Fruit fly (Drosophila melanogaster) whole organism, embryonic: ENCODE results near the gene CG33230.

Experiments
- Adf1 ChIP-seq: fragments of 200-800 bp; sonication (Bioruptor generic); IDR thresholded peaks from 2 replicates; pipeline ENCODE4 v1.3.6; 2022; ENCODE audit warnings: missing biosample characterization, missing genetic modification characterization
- Atf-2 ChIP-seq: fragments of 200-800 bp; sonication (Bioruptor generic); optimal IDR thresholded peaks from 2 replicates; lab custom pipeline; 2016; ENCODE audit warnings: missing biosample characterization, missing genetic modification characterization
- Atf3 ChIP-seq: fragments of 200-800 bp; sonication (Bioruptor generic); optimal IDR thresholded peaks from 3 replicates; lab custom pipeline; 2016; ENCODE audit warnings: missing biosample characterization, missing genetic modification characterization
- CG10274 ChIP-seq: fragments of 200-800 bp; sonication (Bioruptor generic); optimal IDR thresholded peaks from 3 replicates; lab custom pipeline; 2017; ENCODE audit warnings: missing biosample characterization, mild to moderate bottlenecking, missing genetic modification characterization
- CG10366 ChIP-seq: fragments of 200-800 bp; sonication (Bioruptor generic); IDR thresholded peaks from 2 replicates; pipeline ENCODE4 v1.3.6; 2022; ENCODE audit warnings: missing biosample characterization, missing genetic modification characterization
- CG11085 ChIP-seq: fragments of 200-800 bp; sonication (Bioruptor generic); IDR thresholded peaks from 2 replicates; pipeline ENCODE4 v1.3.6; 2022; ENCODE audit warnings: missing biosample characterization, missing genetic modification characterization
- CG11560 ChIP-seq: fragments of 200-800 bp; sonication (Bioruptor generic); IDR thresholded peaks from 3 replicates; pipeline ENCODE4 v1.3.6; 2022; ENCODE audit warnings: missing biosample characterization, missing genetic modification characterization
- CG13424 ChIP-seq: fragments of 200-800 bp; sonication (Bioruptor generic); optimal IDR thresholded peaks from 2 replicates; lab custom pipeline; 2019; ENCODE audit warnings: missing biosample characterization, mild to moderate bottlenecking, missing genetic modification characterization, moderate library complexity
- CG1602 ChIP-seq: fragments of 200-800 bp; sonication (Bioruptor generic); optimal IDR thresholded peaks from 3 replicates; lab custom pipeline; 2016; ENCODE audit warnings: missing biosample characterization, missing genetic modification characterization
- CG16813 ChIP-seq: fragments of 200-800 bp; sonication (Bioruptor generic); IDR thresholded peaks from 3 replicates; pipeline ENCODE4 v1.3.6; 2022; ENCODE audit warnings: missing biosample characterization, missing genetic modification characterization; ENCODE audit not compliant: partially characterized antibody
- CG17912 ChIP-seq: fragments of 200-800 bp; sonication (Bioruptor generic); optimal IDR thresholded peaks from 2 replicates; lab custom pipeline; 2018; ENCODE audit warnings: missing biosample characterization, mild to moderate bottlenecking, missing genetic modification characterization
- CG2712 ChIP-seq: fragments of 200-800 bp; optimal IDR thresholded peaks from 3 replicates; lab custom pipeline; 2019; ENCODE audit warnings: missing biosample characterization, mild to moderate bottlenecking, missing genetic modification characterization, moderate library complexity
- CG32532 ChIP-seq: fragments of 200-800 bp; sonication (Bioruptor generic); IDR thresholded peaks from 2 replicates; pipeline ENCODE4 v1.3.6; 2022; ENCODE audit warnings: missing biosample characterization, missing genetic modification characterization
- CG4404 ChIP-seq: fragments of 200-800 bp; sonication (Bioruptor generic); IDR thresholded peaks from 2 replicates; pipeline ENCODE4 v1.3.6; 2022; ENCODE audit warnings: missing biosample characterization, missing genetic modification characterization
- CG5953 ChIP-seq: fragments of 200-800 bp; sonication (Bioruptor generic); IDR thresholded peaks from 2 replicates; pipeline ENCODE4 v1.3.6; 2022; ENCODE audit warnings: missing biosample characterization, missing genetic modification characterization
- CG6254 ChIP-seq: fragments of 200-800 bp; sonication (Bioruptor generic); optimal IDR thresholded peaks from 3 replicates; lab custom pipeline; 2017; ENCODE audit warnings: mild to moderate bottlenecking, missing biosample characterization, missing genetic modification reagents, missing genetic modification characterization
- CG6765 ChIP-seq: fragments of 200-800 bp; sonication (Bioruptor generic); optimal IDR thresholded peaks from 3 replicates; lab custom pipeline; 2017; ENCODE audit warnings: missing biosample characterization, mild to moderate bottlenecking, missing genetic modification characterization
- CG6813 ChIP-seq: fragments of 200-800 bp; sonication (Bioruptor generic); optimal IDR thresholded peaks from 2 replicates; lab custom pipeline; 2017; ENCODE audit warnings: missing biosample characterization, missing genetic modification characterization, mild to moderate bottlenecking, moderate library complexity, missing genetic modification reagents
- CG7786 ChIP-seq: fragments of 200-800 bp; sonication (Bioruptor generic); optimal IDR thresholded peaks from 2 replicates; lab custom pipeline; 2016; ENCODE audit warnings: missing biosample characterization, missing genetic modification characterization
- CG7839 ChIP-seq: fragments of 200-800 bp; sonication (Bioruptor generic); optimal IDR thresholded peaks from 3 replicates; lab custom pipeline; 2018; ENCODE audit warnings: missing biosample characterization, mild to moderate bottlenecking, missing genetic modification characterization, moderate library complexity
- CG8478 ChIP-seq: fragments of >200 bp; optimal IDR thresholded peaks from 2 replicates; lab custom pipeline; 2018
- CG9876 ChIP-seq: fragments of 200-800 bp; sonication (Bioruptor generic); optimal IDR thresholded peaks from 2 replicates; lab custom pipeline; 2016; ENCODE audit warnings: missing biosample characterization, missing genetic modification characterization
- D19B ChIP-seq: fragments of 200-800 bp; sonication (Bioruptor generic); optimal IDR thresholded peaks from 2 replicates; lab custom pipeline; 2017; ENCODE audit warnings: missing biosample characterization, mild to moderate bottlenecking, missing genetic modification characterization
- Dref ChIP-seq: fragments of 200-800 bp; sonication (Bioruptor generic); IDR thresholded peaks from 2 replicates; pipeline ENCODE4 v1.3.6; 2022; ENCODE audit warnings: missing biosample characterization, missing genetic modification characterization
- Ets65A ChIP-seq: fragments of 200-800 bp; sonication (Bioruptor generic); peaks from one replicate; lab custom pipeline; 2016; ENCODE audit warnings: missing biosample characterization, missing genetic modification characterization
- Gug ChIP-seq: fragments of 200-800 bp; sonication (Bioruptor generic); IDR thresholded peaks from 4 replicates; pipeline ENCODE4 v1.3.6; 2022; ENCODE audit warnings: missing biosample characterization, missing genetic modification characterization
- H15 ChIP-seq: fragments of 200-800 bp; sonication (Bioruptor generic); IDR thresholded peaks from 3 replicates; pipeline ENCODE4 v1.3.6; 2022; ENCODE audit warnings: missing biosample characterization, missing genetic modification characterization
- HLH3B ChIP-seq: fragments of 200-800 bp; sonication (Bioruptor generic); IDR thresholded peaks from 2 replicates; pipeline ENCODE4 v1.3.6; 2022; ENCODE audit warnings: missing biosample characterization, missing genetic modification characterization
- HLH54F ChIP-seq: fragments of 200-800 bp; sonication (Bioruptor generic); optimal IDR thresholded peaks from 3 replicates; lab custom pipeline; 2016; ENCODE audit warnings: missing biosample characterization, missing genetic modification characterization
- Lpt ChIP-seq: fragments of >200 bp; optimal IDR thresholded peaks from 2 replicates; lab custom pipeline; 2018; ENCODE audit warnings: missing biosample characterization, missing genetic modification characterization
- NC2β ChIP-seq: fragments of 200-800 bp; sonication (Bioruptor generic); optimal IDR thresholded peaks from 2 replicates; lab custom pipeline; 2016; ENCODE audit warnings: missing biosample characterization, missing genetic modification characterization
- NFAT ChIP-seq: fragments of 200-800 bp; sonication (Bioruptor generic); IDR thresholded peaks from 2 replicates; pipeline ENCODE4 v1.3.6; 2022; ENCODE audit warnings: missing biosample characterization, missing genetic modification characterization
- Oli ChIP-seq: fragments of 200-800 bp; sonication (Bioruptor generic); optimal IDR thresholded peaks from 2 replicates; lab custom pipeline; 2018; ENCODE audit warnings: missing biosample characterization, mild to moderate bottlenecking, missing genetic modification characterization, moderate library complexity
- Pdp1 ChIP-seq, 2 experiments: fragments of 200-800 bp; sonication (Bioruptor generic); optimal IDR thresholded peaks; 3 replicates each; lab custom pipeline; 2016; ENCODE audit warnings: missing biosample characterization in 2 of 2, missing genetic modification characterization in 2 of 2, mild to moderate bottlenecking in 1 of 2, moderate library complexity in 1 of 2
- YL-1 ChIP-seq: fragments of 200-800 bp; sonication (Bioruptor generic); optimal IDR thresholded peaks from 3 replicates; lab custom pipeline; 2017; ENCODE audit warnings: missing biosample characterization, mild to moderate bottlenecking, missing genetic modification characterization
- amos ChIP-seq: fragments of 200-800 bp; sonication (Bioruptor generic); IDR thresholded peaks from 2 replicates; pipeline ENCODE4 v1.3.6; 2022; ENCODE audit warnings: missing biosample characterization, missing genetic modification characterization; ENCODE audit not compliant: partially characterized antibody
- ash1 ChIP-seq: fragments of 200-800 bp; sonication (Bioruptor generic); optimal IDR thresholded peaks from 2 replicates; lab custom pipeline; 2018; ENCODE audit warnings: missing biosample characterization, mild to moderate bottlenecking, missing genetic modification characterization
- chif ChIP-seq, 2 experiments: fragments of 200-800 bp; sonication (Bioruptor generic); optimal IDR thresholded peaks; 3 replicates each; lab custom pipeline; 2016; ENCODE audit warnings: missing biosample characterization in 2 of 2, missing genetic modification characterization in 2 of 2
- crol ChIP-seq: fragments of 200-800 bp; sonication (Bioruptor generic); IDR thresholded peaks from 2 replicates; pipeline ENCODE4 v1.3.6; 2022; ENCODE audit warnings: missing biosample characterization, missing genetic modification characterization
- dm ChIP-seq: fragments of 200-800 bp; sonication (Bioruptor generic); optimal IDR thresholded peaks from 3 replicates; lab custom pipeline; 2016; ENCODE audit warnings: missing biosample characterization, missing genetic modification characterization
- dysf ChIP-seq: fragments of 200-800 bp; sonication (Bioruptor generic); IDR thresholded peaks from 3 replicates; pipeline ENCODE4 v1.3.6; 2022; ENCODE audit warnings: missing biosample characterization, missing genetic modification characterization
- hkb ChIP-seq, 2 experiments: fragments of 200-800 bp in 1 of 2; fragments of >200 bp in 1 of 2; sonication (Bioruptor generic) in 1 of 2; IDR thresholded peaks in 1 of 2; optimal IDR thresholded peaks in 1 of 2; 2 replicates each; pipeline versions ENCODE4 v1.3.6 to Lab custom; 2017 to 2022; ENCODE audit warnings: missing biosample characterization in 1 of 2, missing genetic modification characterization in 1 of 2
- lmd ChIP-seq: fragments of 200-800 bp; sonication (Bioruptor generic); IDR thresholded peaks from 2 replicates; pipeline ENCODE4 v1.3.6; 2022; ENCODE audit warnings: missing biosample characterization, missing genetic modification characterization
- luna ChIP-seq: fragments of 200-800 bp; sonication (Bioruptor generic); optimal IDR thresholded peaks from 2 replicates; lab custom pipeline; 2016; ENCODE audit warnings: missing biosample characterization, missing genetic modification characterization
- odd ChIP-seq: fragments of 200-800 bp; sonication (Bioruptor generic); optimal IDR thresholded peaks from 2 replicates; lab custom pipeline; 2017; ENCODE audit warnings: missing biosample characterization, mild to moderate bottlenecking, missing genetic modification characterization
- run ChIP-seq: fragments of 200-800 bp; sonication (Bioruptor generic); optimal IDR thresholded peaks from 3 replicates; lab custom pipeline; 2018; ENCODE audit warnings: missing biosample characterization, mild to moderate bottlenecking, missing genetic modification characterization
- ssp ChIP-seq: fragments of 200-800 bp; sonication (Bioruptor generic); IDR thresholded peaks from 2 replicates; pipeline ENCODE4 v1.3.6; 2022; ENCODE audit warnings: missing biosample characterization, missing genetic modification characterization
- trem ChIP-seq: fragments of 200-800 bp; optimal IDR thresholded peaks from 3 replicates; lab custom pipeline; 2019; ENCODE audit warnings: missing biosample characterization, mild to moderate bottlenecking, missing genetic modification characterization, moderate library complexity
- vvl ChIP-seq: fragments of 200-800 bp; sonication (Bioruptor generic); IDR thresholded peaks from 2 replicates; pipeline ENCODE4 v1.3.6; 2022; ENCODE audit warnings: missing biosample characterization, missing genetic modification characterization
- zen ChIP-seq: fragments of 200-800 bp; sonication (Bioruptor generic); optimal IDR thresholded peaks from 3 replicates; lab custom pipeline; 2018; ENCODE audit warnings: missing biosample characterization, mild to moderate bottlenecking, missing genetic modification characterization, moderate library complexity

Gene CG33230

DNA sequence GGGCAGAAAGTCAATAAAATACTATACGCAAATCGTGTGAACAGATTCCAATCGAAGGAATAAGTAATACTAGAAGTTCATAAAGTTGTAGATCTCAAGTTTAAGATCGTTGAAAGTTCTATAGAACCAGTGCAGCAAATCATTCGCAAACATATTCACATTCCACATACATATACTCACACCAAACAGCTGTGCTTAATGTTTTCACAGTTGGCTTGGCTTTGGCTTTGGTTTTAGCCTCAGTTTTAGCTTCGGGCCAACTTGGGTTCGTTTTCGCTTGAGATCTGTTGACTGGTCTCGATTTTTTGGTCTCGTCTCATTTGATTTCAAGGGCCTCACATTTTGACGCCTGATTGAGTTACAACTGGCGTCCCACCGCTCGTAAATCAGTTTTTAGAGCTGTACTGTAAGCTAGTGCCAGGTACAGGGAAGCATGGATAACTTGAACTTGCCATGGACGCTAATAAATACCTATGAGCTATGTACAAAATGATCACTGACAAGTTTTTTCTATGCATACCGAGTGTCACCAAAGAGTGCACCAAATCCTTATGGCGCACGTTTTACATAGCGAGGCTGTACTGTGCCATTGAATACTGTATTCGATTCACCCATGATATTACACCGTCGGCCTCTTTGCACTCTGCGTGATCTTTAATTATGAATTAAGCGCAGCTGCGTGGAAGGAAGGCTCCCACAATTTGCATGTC lies 30.9 kb upstream of the CG33230 start (continued):
- TF ChIP-seq CG6765 (GFP tag; lab: Kevin White, UChicago) (peak; percentile 76), CG11085 (GFP tag; lab: Robert Waterston, UW) (peak; percentile 86), CG1602 (GFP tag; lab: Kevin White, UChicago) (peak; percentile 61), ash1 (GFP tag; lab: Kevin White, UChicago) (peak; percentile 31), CG7839 (tag; lab: Kevin White, UChicago) (peak; percentile 93), NFAT (GFP tag; lab: Robert Waterston, UW) (peak; percentile 87), Atf-2 (peak; percentile 25), lmd (GFP tag; lab: Robert Waterston, UW) (peak; percentile 92), CG4404 (GFP tag; lab: Robert Waterston, UW) (peak; percentile 77), HLH3B (GFP tag; lab: Robert Waterston, UW) (peak; percentile 88), CG7786 (peak; percentile 80), CG16813 (GFP tag; lab: Robert Waterston, UW) (no peak), CG6813 (GFP tag; lab: Kevin White, UChicago) (peak; percentile 71), CG11560 (tag; lab: Robert Waterston, UW) (peak; percentile 76), run (no peak), Ets65A (peak; percentile 98), CG2712 (tag; lab: Kevin White, UChicago) (peak; percentile 67), HLH54F (peak; percentile 80), CG17912 (no peak), CG10366 (GFP tag; lab: Robert Waterston, UW) (peak; percentile 87), Atf3 (peak; percentile 52), CG32532 (GFP tag; lab: Robert Waterston, UW) (peak; percentile 91), CG10274 (GFP tag; lab: Kevin White, UChicago) (peak; percentile 74), Dref (peak; percentile 33; the same call in 1 of the 2 replicates), odd (GFP tag; lab: Kevin White, UChicago) (peak; percentile 46), ssp (GFP tag; lab: Robert Waterston, UW) (peak; percentile 78), crol (GFP tag; lab: Robert Waterston, UW) (0 out of 2 replicates have a peak, but pooled peaks have one; percentile 16), Adf1 (GFP tag; lab: Robert Waterston, UW) (peak; percentile 57), CG9876 (GFP tag; lab: Kevin White, UChicago) (peak; percentile 71), Pdp1 (GFP tag; optimal IDR thresholded peaks at IDR 0.05; lab: Kevin White, UChicago) (peak; percentile 83 to 88), trem (peak; percentile 18), CG13424 (tag; lab: Kevin White, UChicago) (peak; percentile 80), Lpt (GFP tag; lab: Kevin White, UChicago) (no peak), amos (GFP tag; lab: Robert Waterston, UW) (no peak), dysf (GFP tag; lab: Robert Waterston, UW) (peak; percentile 94), dm (peak; percentile 34), Oli (peak; percentile 81), chif (GFP tag; optimal IDR thresholded peaks at IDR 0.05; lab: Kevin White, UChicago) (peak; percentile 57 to 71), vvl (GFP tag; lab: Robert Waterston, UW) (peak; percentile 79), NC2β (peak; percentile 45), luna (GFP tag; lab: Kevin White, UChicago) (peak; percentile 62), hkb (optimal IDR thresholded peaks at IDR 0.05; lab: Kevin White, UChicago) (no peak), hkb (GFP tag; IDR thresholded peaks at IDR 0.05; lab: Robert Waterston, UW) (peak; percentile 91), Gug (GFP tag; lab: Robert Waterston, UW) (peak; percentile 87), zen (tag; lab: Kevin White, UChicago) (peak; percentile 64), YL-1 (GFP tag; lab: Kevin White, UChicago) (no peak), CG8478 (lab: Kevin White, UChicago) (no peak), H15 (peak; percentile 85), D19B (peak; percentile 62), CG6254 (GFP tag; lab: Kevin White, UChicago) (peak; percentile 12), CG5953 (GFP tag; lab: Robert Waterston, UW) (peak; percentile 62; the same call in 1 of the 2 replicates)
